Worm (Caenorhabditis elegans) whole organism, early embryonic: Measurements from ENCODE around the gene plpp-1.3.

ENCODE experiments used
- aly-1 ChIP-seq: sonication (generic microtip); optimal IDR thresholded peaks from 2 replicates; lab custom pipeline; 2016; ENCODE audit warnings: missing genetic modification characterization, missing compliant biosample characterization
- ama-1 ChIP-seq: fragments of 150-350 bp; optimal IDR thresholded peaks from 2 replicates; lab custom pipeline; 2014
- flt-1 ChIP-seq: fragments of 200-800 bp; sonication (Bioruptor generic); IDR thresholded peaks from 2 replicates; pipeline ENCODE4 v1.3.6; 2022; ENCODE audit warnings: missing genetic modification characterization, missing compliant biosample characterization
- hmbx-1 ChIP-seq: sonication (generic microtip); optimal IDR thresholded peaks from 2 replicates; lab custom pipeline; 2016; ENCODE audit warnings: mild to moderate bottlenecking, missing genetic modification characterization, missing compliant biosample characterization
- hnd-1 ChIP-seq: sonication (generic microtip); optimal IDR thresholded peaks from 2 replicates; lab custom pipeline; 2016; ENCODE audit warnings: missing genetic modification characterization, missing compliant biosample characterization
- pes-1 ChIP-seq: fragments of 200-800 bp; sonication (Bioruptor generic); IDR thresholded peaks from 2 replicates; pipeline ENCODE4 v1.3.6; 2022; ENCODE audit warnings: missing genetic modification reagents, missing genetic modification characterization, missing compliant biosample characterization

ce11 chrX:10691232-10691631, 3.9 kb upstream of the plpp-1.3 start:
- TF ChIP-seq flt-1 (GFP tag; lab: Robert Waterston, UW) (no peak), ama-1 (lab: Kevin White, UChicago) (no peak), hnd-1 (no peak), pes-1 (GFP tag; lab: Robert Waterston, UW) (no peak), hmbx-1 (no peak), aly-1 (tag; lab: Kevin White, UChicago) (no peak)
